Worm (Caenorhabditis elegans) whole organism, L4 larva: ENCODE data around the gene svh-5.

Experiments used
- F37D6.2 ChIP-seq: sonication (generic microtip); optimal IDR thresholded peaks from 2 replicates; lab custom pipeline; 2016; ENCODE audit warnings: mild to moderate bottlenecking, missing genetic modification characterization, missing compliant biosample characterization
- R02D3.7 ChIP-seq: fragments of 150-350 bp; sonication (generic microtip); optimal IDR thresholded peaks from 3 replicates; lab custom pipeline; 2014; ENCODE audit warnings: missing biosample characterization, missing genetic modification characterization
- aha-1 ChIP-seq: fragments of 150-350 bp; peaks from one replicate; lab custom pipeline; 2014; ENCODE audit warnings: missing biosample characterization, missing genetic modification characterization
- arid-1 ChIP-seq: fragments of 200-800 bp; sonication (Bioruptor generic); conservative IDR thresholded peaks from 2 replicates; pipeline ENCODE4 v1.3.6; 2022; ENCODE audit warnings: missing genetic modification reagents, missing genetic modification characterization, missing compliant biosample characterization
- ceh-20 ChIP-seq: fragments of 200-800 bp; sonication (Bioruptor generic); IDR thresholded peaks from 2 replicates; pipeline ENCODE4 v1.3.6; 2022; ENCODE audit warnings: missing genetic modification reagents, missing genetic modification characterization, missing compliant biosample characterization
- ctbp-1 ChIP-seq: fragments of 200-800 bp; sonication (Bioruptor generic); IDR thresholded peaks from 2 replicates; pipeline ENCODE4 v1.3.6; 2022; ENCODE audit warnings: missing genetic modification reagents, missing genetic modification characterization, missing compliant biosample characterization
- daf-16 ChIP-seq, 3 experiments: sonication (generic microtip); optimal IDR thresholded peaks; 2 replicates each; lab custom pipeline; 2016 to 2017; ENCODE audit warnings: missing genetic modification characterization in 3 of 3, missing genetic modification reagents in 3 of 3, mild to moderate bottlenecking in 2 of 3, missing compliant biosample characterization in 2 of 3, missing biosample characterization in 1 of 3, moderate library complexity in 1 of 3
- daf-19 ChIP-seq: fragments of 200-800 bp; sonication (Bioruptor generic); conservative IDR thresholded peaks from 2 replicates; pipeline ENCODE4 v1.3.6; 2022; ENCODE audit warnings: missing genetic modification characterization, missing compliant biosample characterization
- dmd-6 ChIP-seq: fragments of 200-800 bp; sonication (Bioruptor generic); IDR thresholded peaks from 2 replicates; pipeline ENCODE4 v1.3.6; 2022; ENCODE audit warnings: missing genetic modification reagents, missing genetic modification characterization, missing compliant biosample characterization
- dpl-1 ChIP-seq: fragments of 150-350 bp; optimal IDR thresholded peaks from 2 replicates; lab custom pipeline; 2014; ENCODE audit warnings: missing biosample characterization, missing genetic modification reagents, missing genetic modification characterization
- dve-1 ChIP-seq: sonication (generic microtip); optimal IDR thresholded peaks from 2 replicates; lab custom pipeline; 2017; ENCODE audit warnings: antibody characterized with exemption, mild to moderate bottlenecking, missing genetic modification characterization, missing compliant biosample characterization; ENCODE audit not compliant: insufficient read depth
- fkh-10 ChIP-seq: fragments of 150-350 bp; optimal IDR thresholded peaks from 2 replicates; lab custom pipeline; 2014; ENCODE audit warnings: missing biosample characterization, missing genetic modification reagents, missing genetic modification characterization
- gei-8 ChIP-seq: fragments of 200-800 bp; sonication (Bioruptor generic); optimal IDR thresholded peaks from 2 replicates; lab custom pipeline; 2018; ENCODE audit warnings: mild to moderate bottlenecking, missing genetic modification characterization, missing compliant biosample characterization
- hif-1 ChIP-seq, 2 experiments: sonication (generic microtip); optimal IDR thresholded peaks; 2 replicates each; lab custom pipeline; 2016 to 2017; ENCODE audit warnings: missing compliant biosample characterization in 2 of 2, missing genetic modification characterization in 2 of 2, missing genetic modification reagents in 2 of 2, missing genotype in 2 of 2, mild to moderate bottlenecking in 1 of 2
- hlh-11 ChIP-seq: fragments of 200-800 bp; sonication (Bioruptor generic); optimal IDR thresholded peaks from 2 replicates; lab custom pipeline; 2018; ENCODE audit warnings: mild to moderate bottlenecking, missing genetic modification characterization, missing compliant biosample characterization
- hlh-30 ChIP-seq: sonication (generic microtip); optimal IDR thresholded peaks from 2 replicates; lab custom pipeline; 2017; ENCODE audit warnings: antibody characterized with exemption, mild to moderate bottlenecking, missing genetic modification characterization, missing compliant biosample characterization; ENCODE audit not compliant: insufficient read depth
- lin-1 ChIP-seq: fragments of 200-800 bp; sonication (Bioruptor generic); IDR thresholded peaks from 2 replicates; pipeline ENCODE4 v1.3.6; 2022; ENCODE audit warnings: missing genetic modification reagents, missing genetic modification characterization, missing compliant biosample characterization
- lin-39 ChIP-seq: fragments of 150-350 bp; optimal IDR thresholded peaks from 2 replicates; lab custom pipeline; 2014; ENCODE audit warnings: missing biosample characterization, missing genetic modification reagents, missing genetic modification characterization
- lsy-2 ChIP-seq, 2 experiments: fragments of 150-350 bp in 1 of 2; sonication (generic microtip) in 1 of 2; optimal IDR thresholded peaks; 2 replicates each; lab custom pipeline; 2014 to 2017; ENCODE audit warnings: missing biosample characterization in 2 of 2, missing genetic modification characterization in 2 of 2
- madf-9 ChIP-seq: fragments of 200-800 bp; sonication (Bioruptor generic); conservative IDR thresholded peaks from 2 replicates; pipeline ENCODE4 v1.3.6; 2022; ENCODE audit warnings: missing genetic modification reagents, missing genetic modification characterization, missing compliant biosample characterization
- mdl-1 ChIP-seq, 2 experiments: fragments of 150-350 bp in 1 of 2; sonication (generic microtip) in 1 of 2; optimal IDR thresholded peaks; 2 replicates each; lab custom pipeline; 2014 to 2017; ENCODE audit warnings: missing biosample characterization in 2 of 2, missing genetic modification characterization in 2 of 2
- mdt-29 ChIP-seq: fragments of 200-800 bp; sonication (Bioruptor generic); IDR thresholded peaks from 2 replicates; pipeline ENCODE4 v1.3.6; 2022; ENCODE audit warnings: missing genetic modification reagents, missing genetic modification characterization, missing compliant biosample characterization
- nhr-102 ChIP-seq: sonication (generic microtip); optimal IDR thresholded peaks from 2 replicates; lab custom pipeline; 2016; ENCODE audit warnings: mild to moderate bottlenecking, missing genetic modification characterization, moderate library complexity, missing compliant biosample characterization
- nhr-11 ChIP-seq: fragments of 150-350 bp; optimal IDR thresholded peaks from 2 replicates; lab custom pipeline; 2014; ENCODE audit warnings: missing biosample characterization, missing genetic modification characterization
- nhr-25 ChIP-seq: sonication (generic microtip); optimal IDR thresholded peaks from 2 replicates; lab custom pipeline; 2017; ENCODE audit warnings: missing genetic modification characterization, mild to moderate bottlenecking, missing compliant biosample characterization, antibody characterized with exemption, moderate library complexity, borderline replicate concordance; ENCODE audit not compliant: insufficient read depth
- nhr-28 ChIP-seq: fragments of 150-350 bp; optimal IDR thresholded peaks from 2 replicates; lab custom pipeline; 2014; ENCODE audit warnings: missing biosample characterization, missing genetic modification characterization
- nhr-41 ChIP-seq: fragments of 200-800 bp; sonication (Bioruptor generic); IDR thresholded peaks from 2 replicates; pipeline ENCODE4 v1.3.6; 2022; ENCODE audit warnings: missing genetic modification reagents, missing genetic modification characterization, missing compliant biosample characterization
- nhr-48 ChIP-seq: sonication (generic microtip); optimal IDR thresholded peaks from 2 replicates; lab custom pipeline; 2016; ENCODE audit warnings: mild to moderate bottlenecking, missing genetic modification characterization, missing compliant biosample characterization
- nhr-76 ChIP-seq: fragments of 150-350 bp; optimal IDR thresholded peaks from 2 replicates; lab custom pipeline; 2014; ENCODE audit warnings: missing biosample characterization, missing genetic modification characterization
- nhr-77 ChIP-seq: fragments of 150-350 bp; optimal IDR thresholded peaks from 2 replicates; lab custom pipeline; 2014; ENCODE audit warnings: missing biosample characterization, missing genetic modification characterization
- pha-4 ChIP-seq, 2 experiments: fragments of 150-350 bp in 1 of 2; fragments of 200-800 bp in 1 of 2; sonication (Bioruptor generic) in 1 of 2; IDR thresholded peaks in 1 of 2; optimal IDR thresholded peaks in 1 of 2; 2 replicates each; pipeline versions ENCODE4 v1.3.6 to Lab custom; 2014 to 2022; ENCODE audit warnings: missing genetic modification characterization in 2 of 2, missing genetic modification reagents in 2 of 2, missing biosample characterization in 1 of 2, missing compliant biosample characterization in 1 of 2
- php-3 ChIP-seq: fragments of 200-800 bp; sonication (Bioruptor generic); IDR thresholded peaks from 2 replicates; pipeline ENCODE4 v1.3.6; 2022; ENCODE audit warnings: missing genetic modification reagents, missing genetic modification characterization, missing compliant biosample characterization
- pqm-1 ChIP-seq: sonication (generic microtip); optimal IDR thresholded peaks from 2 replicates; lab custom pipeline; 2017; ENCODE audit warnings: missing biosample characterization, missing genetic modification characterization
- rbr-2 ChIP-seq: sonication (generic microtip); optimal IDR thresholded peaks from 2 replicates; lab custom pipeline; 2016; ENCODE audit warnings: missing genotype, missing genetic modification characterization, missing compliant biosample characterization
- set-16 ChIP-seq: fragments of 200-800 bp; sonication (Bioruptor generic); IDR thresholded peaks from 2 replicates; pipeline ENCODE4 v1.3.6; 2022; ENCODE audit warnings: missing genetic modification reagents, missing genetic modification characterization, missing compliant biosample characterization
- spr-1 ChIP-seq: sonication (generic microtip); optimal IDR thresholded peaks from 2 replicates; lab custom pipeline; 2016; ENCODE audit warnings: mild to moderate bottlenecking, missing genetic modification characterization, missing compliant biosample characterization
- unc-130 ChIP-seq: sonication (generic microtip); optimal IDR thresholded peaks from 2 replicates; lab custom pipeline; 2016; ENCODE audit warnings: missing genetic modification reagents, missing genetic modification characterization, missing compliant biosample characterization
- unc-62 ChIP-seq, 3 experiments: fragments of 150-350 bp in 1 of 3; sonication (generic microtip); optimal IDR thresholded peaks in 2 of 3; peaks in 1 of 3; 1 replicate in 1 of 3; 2 replicates in 2 of 3; lab custom pipeline; 2014 to 2017; ENCODE audit warnings: missing biosample characterization in 3 of 3, missing genetic modification characterization in 3 of 3, missing genetic modification reagents in 3 of 3, missing genotype in 1 of 3
- zfp-2 ChIP-seq: sonication (generic microtip); optimal IDR thresholded peaks from 2 replicates; lab custom pipeline; 2016; ENCODE audit warnings: mild to moderate bottlenecking, missing genetic modification characterization, missing compliant biosample characterization
- zip-2 ChIP-seq: fragments of 150-350 bp; optimal IDR thresholded peaks from 2 replicates; lab custom pipeline; 2014; ENCODE audit warnings: missing biosample characterization, missing genetic modification characterization

svh-5 gene

DNA sequence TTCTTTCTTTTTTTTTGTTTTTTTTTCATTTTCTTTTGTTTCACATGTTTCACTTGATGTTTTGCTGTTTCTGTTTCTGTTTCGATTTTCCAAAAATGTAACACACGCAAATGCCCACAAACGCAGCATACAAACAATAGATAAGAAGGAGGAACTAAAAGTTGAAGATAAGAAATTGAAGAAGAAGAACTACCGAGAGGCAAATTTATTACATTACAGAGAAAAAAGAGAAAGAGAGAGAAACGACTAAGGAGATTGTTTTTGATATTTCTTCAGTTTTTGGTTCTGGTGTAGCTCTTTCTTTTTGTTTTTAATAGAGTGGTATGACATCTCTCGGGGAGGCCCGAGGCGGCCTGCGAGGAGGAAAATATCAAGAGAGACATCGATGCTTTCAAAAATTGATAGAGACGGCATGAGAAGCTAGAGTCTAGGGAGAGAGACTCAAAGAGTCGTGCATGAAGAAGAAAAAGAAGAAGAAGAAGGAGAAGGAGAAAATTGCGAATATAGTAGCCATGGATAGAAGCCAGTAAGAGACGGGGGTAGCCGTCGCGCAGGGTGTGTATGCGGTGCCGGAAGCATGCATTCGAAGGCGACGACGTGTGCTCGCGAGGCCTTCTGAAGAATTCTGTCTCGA, 4.1 kb downstream of the svh-5 start (continued):
- TF ChIP-seq nhr-76 (tag; lab: Kevin White, UChicago), result no peak
- TF ChIP-seq daf-19 (GFP tag; lab: Robert Waterston, UW), result no peak
- TF ChIP-seq zfp-2 (tag; lab: Kevin White, UChicago), result no peak
- no peak for TF ChIP-seq gei-8 (GFP tag; lab: Kevin White, UChicago)

DNA sequence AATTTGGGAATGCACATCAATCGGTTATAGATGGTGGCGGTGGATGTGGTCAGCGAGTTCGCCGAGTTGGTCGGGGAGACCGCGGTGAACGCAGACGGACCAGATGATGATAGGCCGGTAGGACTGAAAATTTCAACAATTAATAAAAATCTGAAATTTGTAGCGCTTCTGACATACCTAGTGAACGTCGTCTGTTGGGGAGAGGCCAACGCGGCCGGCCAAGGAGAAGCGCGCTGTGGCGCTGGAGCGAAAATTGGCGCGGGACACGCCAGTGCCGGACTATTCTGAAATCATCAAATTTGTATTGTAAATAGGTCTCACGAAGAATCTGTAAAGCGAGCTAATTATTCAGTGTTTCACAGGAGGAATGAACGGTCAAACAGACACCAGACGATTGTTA, 4.9 kb downstream of the svh-5 start:
- TF ChIP-seq pha-4 (GFP tag; IDR thresholded peaks at IDR 0.05; lab: Robert Waterston, UW) (no peak), pha-4 (tag; optimal IDR thresholded peaks at IDR 0.05; lab: Kevin White, UChicago) (no peak), madf-9 (no peak), lsy-2 (tag; optimal IDR thresholded peaks at IDR 0.05; lab: Kevin White, UChicago) (no peak), arid-1 (GFP tag; lab: Robert Waterston, UW) (0 out of 2 replicates have a peak, but pooled peaks have one; percentile 22), unc-130 (GFP tag; lab: Kevin White, UChicago) (no peak), aha-1 (tag; lab: Kevin White, UChicago) (peak; percentile 77), rbr-2 (tag; lab: Kevin White, UChicago) (no peak), set-16 (GFP tag; lab: Robert Waterston, UW) (0 out of 2 replicates have a peak, but pooled peaks have one; percentile 40)

DNA sequence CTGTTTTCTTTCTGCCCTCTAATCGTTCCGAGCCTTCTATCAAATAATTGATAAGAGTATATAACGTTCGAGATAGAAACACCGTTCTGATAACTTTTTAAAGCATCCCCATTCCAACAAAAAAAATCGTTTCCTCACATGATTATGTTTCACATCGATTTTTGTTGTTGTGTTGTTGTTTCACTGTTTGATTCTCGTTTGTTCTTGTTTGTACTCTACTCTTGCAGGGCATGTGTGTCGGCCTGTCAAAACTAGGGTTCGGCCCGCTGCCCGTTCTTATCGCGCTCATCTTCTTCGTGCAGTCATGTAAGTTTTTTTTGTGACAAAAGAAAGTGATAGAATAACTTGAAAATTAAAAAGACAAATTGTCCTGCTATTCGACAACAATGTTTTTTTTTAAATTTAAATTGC, 11.9 kb downstream of the svh-5 start, which contains the start of gene C33A11.2:
Gene C33A11.2, plus strand, starts transcription at position 226 of the 411 bp plus-strand sequence.
- TF ChIP-seq dve-1 (tag; lab: Kevin White, UChicago), result peak; percentile 72
- 0 out of 2 replicates have a peak, but pooled peaks have one; percentile 17 for TF ChIP-seq lin-1 (GFP tag; lab: Robert Waterston, UW)
- TF ChIP-seq hlh-11 (tag; lab: Kevin White, UChicago), result peak; percentile 50
- peak in 1 of 2 experiments; percentile 12 for TF ChIP-seq lsy-2 (tag; optimal IDR thresholded peaks at IDR 0.05; lab: Kevin White, UChicago)
- peak; percentile 9 for TF ChIP-seq dpl-1 (GFP tag; lab: Kevin White, UChicago)
- TF ChIP-seq mdl-1 (tag; optimal IDR thresholded peaks at IDR 0.05; lab: Kevin White, UChicago), result peak in 1 of 2 experiments; percentile 49
- no peak for TF ChIP-seq R02D3.7 (tag; lab: Kevin White, UChicago)
- TF ChIP-seq nhr-77, result peak; percentile 69
- no peak for TF ChIP-seq php-3 (GFP tag; lab: Robert Waterston, UW)
- no peak for TF ChIP-seq zip-2
- peak; percentile 85 for TF ChIP-seq aha-1 (tag; lab: Kevin White, UChicago)
- TF ChIP-seq hlh-30 (tag; lab: Kevin White, UChicago), result peak; percentile 66
- peak; percentile 35; the same call in 1 of the 2 replicates for TF ChIP-seq ceh-20 (GFP tag; lab: Robert Waterston, UW)
- TF ChIP-seq pqm-1 (tag; lab: Kevin White, UChicago), result peak; percentile 61
- no peak for TF ChIP-seq daf-16 (GFP tag; optimal IDR thresholded peaks at IDR 0.05; lab: Kevin White, UChicago)
- TF ChIP-seq daf-16 (tag; optimal IDR thresholded peaks at IDR 0.05; lab: Kevin White, UChicago), result peak; percentile 96
- peak; percentile 61 for TF ChIP-seq nhr-28 (tag; lab: Kevin White, UChicago)
- no peak for TF ChIP-seq fkh-10 (GFP tag; lab: Kevin White, UChicago)
- TF ChIP-seq hif-1 (tag; optimal IDR thresholded peaks at IDR 0.05; lab: Kevin White, UChicago), result peak in 1 of 2 experiments; percentile 68
- TF ChIP-seq dmd-6, result peak; percentile 63

DNA sequence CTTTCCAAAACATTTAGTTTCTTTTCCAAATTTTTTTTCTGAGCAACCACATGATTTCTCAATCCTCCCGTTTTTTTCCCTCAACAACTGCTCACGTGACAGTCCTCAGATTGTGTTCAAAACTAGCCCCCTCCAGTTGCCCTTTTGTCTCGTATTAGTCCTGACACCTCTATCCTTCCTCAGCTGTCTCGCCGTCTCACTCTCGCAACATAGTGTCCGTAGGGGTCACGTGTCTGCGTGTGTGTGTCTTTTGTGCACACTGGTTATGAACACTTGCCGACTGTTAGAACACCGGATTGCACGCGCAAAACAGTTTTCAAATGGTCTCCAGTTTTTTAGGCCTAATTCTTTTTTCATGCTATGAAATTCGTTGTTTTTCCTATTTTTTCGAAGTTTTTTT, 12.4 kb downstream of the svh-5 start:
- TF ChIP-seq rbr-2 (tag; lab: Kevin White, UChicago) (peak; percentile 30), spr-1 (tag; lab: Kevin White, UChicago) (peak; percentile 8), nhr-11 (tag; lab: Kevin White, UChicago) (peak; percentile 92), hlh-30 (tag; lab: Kevin White, UChicago) (peak; percentile 99), ctbp-1 (GFP tag; lab: Robert Waterston, UW) (no peak; the same call in 1 of the 2 replicates), nhr-25 (tag; lab: Kevin White, UChicago) (no peak), unc-62 (GFP tag; optimal IDR thresholded peaks at IDR 0.05 in 1 of 2; lab: Kevin White, UChicago) (peak in 1 of 2 experiments; percentile 43), unc-62 (tag; optimal IDR thresholded peaks at IDR 0.05; lab: Kevin White, UChicago) (no peak), nhr-41 (GFP tag; lab: Robert Waterston, UW) (no peak), R02D3.7 (tag; lab: Kevin White, UChicago) (no peak), lin-39 (tag; lab: Kevin White, UChicago) (no peak), nhr-28 (tag; lab: Kevin White, UChicago) (peak; percentile 86), nhr-48 (tag; lab: Kevin White, UChicago) (peak; percentile 14), nhr-102 (peak; percentile 3), nhr-76 (tag; lab: Kevin White, UChicago) (no peak), aha-1 (tag; lab: Kevin White, UChicago) (peak; percentile 97), hif-1 (tag; optimal IDR thresholded peaks at IDR 0.05; lab: Kevin White, UChicago) (peak in 1 of 2 experiments; percentile 75), daf-16 (GFP tag; optimal IDR thresholded peaks at IDR 0.05; lab: Kevin White, UChicago) (peak in 1 of 2 experiments; percentile 22), daf-16 (tag; optimal IDR thresholded peaks at IDR 0.05; lab: Kevin White, UChicago) (no peak), lsy-2 (tag; optimal IDR thresholded peaks at IDR 0.05; lab: Kevin White, UChicago) (peak; percentile 53 to 81), F37D6.2 (tag; lab: Kevin White, UChicago) (peak; percentile 52), mdt-29 (GFP tag; lab: Robert Waterston, UW) (peak; percentile 64; the same call in 1 of the 2 replicates)
